Fruit fly (Drosophila melanogaster) whole organism, embryonic: ENCODE data around the gene CG10214.
A peak's percentile ranks its signal among the peaks of the same experiment; 100 is the strongest.

ENCODE experiments used
- Atf3 ChIP-seq: fragments of 200-800 bp; sonication (Bioruptor generic); optimal IDR thresholded peaks from 3 replicates; lab custom pipeline; 2016; ENCODE audit warnings: missing biosample characterization, missing genetic modification characterization
- Atf6 ChIP-seq: fragments of 200-800 bp; sonication (Bioruptor generic); IDR thresholded peaks from 2 replicates; pipeline ENCODE4 v1.3.6; 2022; ENCODE audit warnings: missing biosample characterization, missing genetic modification characterization
- CG10274 ChIP-seq: fragments of 200-800 bp; sonication (Bioruptor generic); optimal IDR thresholded peaks from 3 replicates; lab custom pipeline; 2017; ENCODE audit warnings: missing biosample characterization, mild to moderate bottlenecking, missing genetic modification characterization
- CG10462 ChIP-seq: fragments of 200-800 bp; sonication (Bioruptor generic); optimal IDR thresholded peaks from 2 replicates; lab custom pipeline; 2016; ENCODE audit warnings: missing biosample characterization, missing genetic modification characterization
- CG12769 ChIP-seq: fragments of 200-800 bp; sonication (Bioruptor generic); optimal IDR thresholded peaks from 2 replicates; lab custom pipeline; 2019; ENCODE audit warnings: missing biosample characterization, mild to moderate bottlenecking, missing genetic modification characterization, moderate library complexity
- CG12942 ChIP-seq: fragments of 200-800 bp; sonication (Bioruptor generic); optimal IDR thresholded peaks from 3 replicates; lab custom pipeline; 2016; ENCODE audit warnings: missing biosample characterization, missing genetic modification characterization
- CG13775 ChIP-seq: fragments of 200-800 bp; sonication (Bioruptor generic); optimal IDR thresholded peaks from 3 replicates; lab custom pipeline; 2017; ENCODE audit warnings: missing biosample characterization, mild to moderate bottlenecking, missing genetic modification characterization
- CG1603 ChIP-seq: fragments of 200-800 bp; sonication (Bioruptor generic); optimal IDR thresholded peaks from 2 replicates; lab custom pipeline; 2019; ENCODE audit warnings: missing biosample characterization, mild to moderate bottlenecking, missing genetic modification characterization, moderate library complexity
- CG1647 ChIP-seq: fragments of 200-800 bp; sonication (Bioruptor generic); optimal IDR thresholded peaks from 3 replicates; lab custom pipeline; 2016; ENCODE audit warnings: missing biosample characterization, missing genetic modification characterization
- CG18262 ChIP-seq: fragments of 200-800 bp; optimal IDR thresholded peaks from 3 replicates; lab custom pipeline; 2019; ENCODE audit warnings: missing biosample characterization, mild to moderate bottlenecking, missing genetic modification characterization, moderate library complexity
- CG2678 ChIP-seq: fragments of 200-800 bp; sonication (Bioruptor generic); optimal IDR thresholded peaks from 3 replicates; lab custom pipeline; 2019; ENCODE audit warnings: missing biosample characterization, mild to moderate bottlenecking, missing genetic modification characterization, moderate library complexity
- CG3281 ChIP-seq: fragments of 200-800 bp; sonication (Bioruptor generic); optimal IDR thresholded peaks from 3 replicates; lab custom pipeline; 2017; ENCODE audit warnings: missing biosample characterization, mild to moderate bottlenecking, missing genetic modification characterization
- CG42726 ChIP-seq: fragments of 200-800 bp; sonication (Bioruptor generic); IDR thresholded peaks from 2 replicates; pipeline ENCODE4 v1.3.6; 2022; ENCODE audit warnings: missing biosample characterization, missing genetic modification characterization; ENCODE audit not compliant: partially characterized antibody
- CG4328 ChIP-seq: fragments of 200-800 bp; sonication (Bioruptor generic); optimal IDR thresholded peaks from 3 replicates; lab custom pipeline; 2017; ENCODE audit warnings: missing biosample characterization, missing genetic modification reagents, missing genetic modification characterization
- CG4730 ChIP-seq: fragments of 200-800 bp; sonication (Bioruptor generic); IDR thresholded peaks from 2 replicates; pipeline ENCODE4 v1.3.6; 2022; ENCODE audit warnings: missing biosample characterization, missing genetic modification characterization
- CG5180 ChIP-seq: fragments of 200-800 bp; sonication (Bioruptor generic); optimal IDR thresholded peaks from 3 replicates; lab custom pipeline; 2017; ENCODE audit warnings: missing biosample characterization, missing genetic modification characterization, mild to moderate bottlenecking, moderate library complexity, missing genetic modification reagents
- CG6254 ChIP-seq: fragments of 200-800 bp; sonication (Bioruptor generic); optimal IDR thresholded peaks from 3 replicates; lab custom pipeline; 2017; ENCODE audit warnings: mild to moderate bottlenecking, missing biosample characterization, missing genetic modification reagents, missing genetic modification characterization
- CG7372 ChIP-seq: fragments of 200-800 bp; sonication (Bioruptor generic); IDR thresholded peaks from 2 replicates; pipeline ENCODE4 v1.3.6; 2022; ENCODE audit warnings: missing biosample characterization, missing genetic modification characterization
- CG7786 ChIP-seq: fragments of 200-800 bp; sonication (Bioruptor generic); optimal IDR thresholded peaks from 2 replicates; lab custom pipeline; 2016; ENCODE audit warnings: missing biosample characterization, missing genetic modification characterization
- CG8359 ChIP-seq: fragments of 200-800 bp; sonication (Bioruptor generic); optimal IDR thresholded peaks from 2 replicates; lab custom pipeline; 2017; ENCODE audit warnings: missing biosample characterization, mild to moderate bottlenecking, missing genetic modification characterization, borderline replicate concordance
- CG9609 ChIP-seq: fragments of 200-800 bp; sonication (Bioruptor generic); optimal IDR thresholded peaks from 3 replicates; lab custom pipeline; 2016; ENCODE audit warnings: missing biosample characterization, missing genetic modification characterization
- D19A ChIP-seq: fragments of 200-800 bp; optimal IDR thresholded peaks from 3 replicates; lab custom pipeline; 2019; ENCODE audit warnings: missing biosample characterization, mild to moderate bottlenecking, missing genetic modification characterization, moderate library complexity
- Fer1 ChIP-seq: fragments of 200-800 bp; sonication (Bioruptor generic); optimal IDR thresholded peaks from 2 replicates; lab custom pipeline; 2017; ENCODE audit warnings: missing biosample characterization, mild to moderate bottlenecking, missing genetic modification characterization
- Hmr ChIP-seq: fragments of 200-800 bp; sonication (Bioruptor generic); optimal IDR thresholded peaks from 3 replicates; lab custom pipeline; 2017; ENCODE audit warnings: mild to moderate bottlenecking, missing biosample characterization, missing genetic modification reagents, missing genetic modification characterization
- Hr39 ChIP-seq: fragments of >200 bp; optimal IDR thresholded peaks from 2 replicates; lab custom pipeline; 2017
- Side ChIP-seq: fragments of 200-800 bp; sonication (Bioruptor generic); optimal IDR thresholded peaks from 2 replicates; lab custom pipeline; 2016; ENCODE audit warnings: missing biosample characterization, missing genetic modification characterization
- Vsx1 ChIP-seq: fragments of 200-800 bp; sonication (Bioruptor generic); optimal IDR thresholded peaks from 2 replicates; lab custom pipeline; 2017; ENCODE audit warnings: missing biosample characterization, mild to moderate bottlenecking, missing genetic modification characterization, missing genetic modification reagents
- cato ChIP-seq: fragments of 200-800 bp; sonication (Bioruptor generic); optimal IDR thresholded peaks from 2 replicates; lab custom pipeline; 2016; ENCODE audit warnings: missing biosample characterization, missing genetic modification characterization, borderline replicate concordance
- crc ChIP-seq: fragments of 200-800 bp; sonication (Bioruptor generic); optimal IDR thresholded peaks from 2 replicates; lab custom pipeline; 2016; ENCODE audit warnings: missing biosample characterization, missing genetic modification characterization
- dpn ChIP-seq, 2 experiments: fragments of 200-800 bp; sonication (Bioruptor generic); optimal IDR thresholded peaks; 3 replicates each; lab custom pipeline; 2016; ENCODE audit warnings: missing biosample characterization in 2 of 2, missing genetic modification characterization in 2 of 2
- fd102C ChIP-seq: fragments of 200-800 bp; sonication (Bioruptor generic); optimal IDR thresholded peaks from 2 replicates; lab custom pipeline; 2018; ENCODE audit warnings: missing biosample characterization, mild to moderate bottlenecking, missing genetic modification characterization, moderate library complexity
- fd96Cb ChIP-seq: fragments of 200-800 bp; sonication (Bioruptor generic); optimal IDR thresholded peaks from 2 replicates; lab custom pipeline; 2018; ENCODE audit warnings: missing biosample characterization, mild to moderate bottlenecking, missing genetic modification characterization, moderate library complexity
- gce ChIP-seq: fragments of 200-800 bp; sonication (Bioruptor generic); IDR thresholded peaks from 3 replicates; pipeline ENCODE4 v1.3.6; 2022; ENCODE audit warnings: missing biosample characterization, missing genetic modification characterization
- grn ChIP-seq: fragments of 200-800 bp; sonication (Bioruptor generic); optimal IDR thresholded peaks from 3 replicates; lab custom pipeline; 2017; ENCODE audit warnings: missing biosample characterization, missing genetic modification characterization
- her ChIP-seq: fragments of 200-800 bp; sonication (Bioruptor generic); optimal IDR thresholded peaks from 2 replicates; lab custom pipeline; 2016; ENCODE audit warnings: missing biosample characterization, missing genetic modification characterization
- insv ChIP-seq, 2 experiments: fragments of 200-800 bp; sonication (Bioruptor generic); optimal IDR thresholded peaks; 3 replicates each; lab custom pipeline; 2016 to 2018; ENCODE audit warnings: missing biosample characterization in 2 of 2, missing genetic modification characterization in 2 of 2
- jumu ChIP-seq: fragments of 200-800 bp; sonication (Bioruptor generic); optimal IDR thresholded peaks from 3 replicates; lab custom pipeline; 2016; ENCODE audit warnings: missing biosample characterization, missing genetic modification characterization
- kay ChIP-seq: fragments of 200-800 bp; sonication (Bioruptor generic); optimal IDR thresholded peaks from 2 replicates; lab custom pipeline; 2016; ENCODE audit warnings: missing biosample characterization, missing genetic modification characterization
- lov ChIP-seq, 2 experiments: fragments of 200-800 bp in 1 of 2; fragments of >200 bp in 1 of 2; sonication (Bioruptor generic) in 1 of 2; IDR thresholded peaks in 1 of 2; optimal IDR thresholded peaks in 1 of 2; 2 replicates in 1 of 2; 3 replicates in 1 of 2; pipeline versions ENCODE4 v1.3.6 to Lab custom; 2017 to 2022; ENCODE audit warnings: missing biosample characterization in 1 of 2, missing genetic modification characterization in 1 of 2
- mld ChIP-seq: fragments of 200-800 bp; sonication (Bioruptor generic); IDR thresholded peaks from 3 replicates; pipeline ENCODE4 v1.3.6; 2022; ENCODE audit warnings: missing biosample characterization, missing genetic modification characterization; ENCODE audit not compliant: partially characterized antibody
- p53 ChIP-seq: fragments of 200-800 bp; sonication (Bioruptor generic); optimal IDR thresholded peaks from 2 replicates; lab custom pipeline; 2016; ENCODE audit warnings: missing biosample characterization, missing genetic modification characterization
- pho ChIP-seq: fragments of 200-800 bp; sonication (Bioruptor generic); optimal IDR thresholded peaks from 2 replicates; lab custom pipeline; 2016; ENCODE audit warnings: missing biosample characterization, missing genetic modification characterization
- rib ChIP-seq: fragments of 200-800 bp; sonication (Bioruptor generic); IDR thresholded peaks from 2 replicates; pipeline ENCODE4 v1.3.6; 2022; ENCODE audit warnings: missing biosample characterization, missing genetic modification characterization
- sob ChIP-seq: fragments of 200-800 bp; sonication (Bioruptor generic); IDR thresholded peaks from 2 replicates; pipeline ENCODE4 v1.3.6; 2022; ENCODE audit warnings: missing biosample characterization, missing genetic modification characterization
- sqz ChIP-seq: fragments of 200-800 bp; sonication (Bioruptor generic); optimal IDR thresholded peaks from 3 replicates; lab custom pipeline; 2018; ENCODE audit warnings: missing biosample characterization, mild to moderate bottlenecking, missing genetic modification characterization
- trh ChIP-seq: fragments of 200-800 bp; sonication (Bioruptor generic); optimal IDR thresholded peaks from 2 replicates; lab custom pipeline; 2016; ENCODE audit warnings: missing biosample characterization, missing genetic modification characterization
- wor ChIP-seq: fragments of 200-800 bp; sonication (Bioruptor generic); IDR thresholded peaks from 2 replicates; pipeline ENCODE4 v1.3.6; 2022; ENCODE audit warnings: missing biosample characterization, missing genetic modification characterization
- z ChIP-seq: fragments of 200-800 bp; sonication (Bioruptor generic); IDR thresholded peaks from 3 replicates; pipeline ENCODE4 v1.3.6; 2022; ENCODE audit warnings: missing biosample characterization, missing genetic modification characterization

The CG10214 gene

dm6 chr3R:23725711-23726349 is 41.5 kb downstream of the CG10214 start (continued):
- TF ChIP-seq D19A (tag; lab: Kevin White, UChicago) (peak; percentile 38), CG5180 (GFP tag; lab: Kevin White, UChicago) (peak; percentile 36), CG2678 (tag; lab: Kevin White, UChicago) (peak; percentile 46), CG13775 (GFP tag; lab: Kevin White, UChicago) (peak; percentile 11), CG18262 (no peak), sob (GFP tag; lab: Robert Waterston, UW) (peak; percentile 63; the same call in 1 of the 2 replicates), CG12769 (tag; lab: Kevin White, UChicago) (peak; percentile 55), pho (GFP tag; lab: Kevin White, UChicago) (peak; percentile 2), sqz (peak; percentile 78), CG3281 (GFP tag; lab: Kevin White, UChicago) (peak; percentile 33), crc (GFP tag; lab: Kevin White, UChicago) (no peak), CG7372 (GFP tag; lab: Robert Waterston, UW) (peak; percentile 49; the same call in 1 of the 2 replicates)

dm6 chr3R:23724843-23725506 is 42.3 kb downstream of the CG10214 start:
- TF ChIP-seq CG7786 (GFP tag; lab: Kevin White, UChicago), result no peak
- no peak for TF ChIP-seq CG9609 (GFP tag; lab: Kevin White, UChicago)
- TF ChIP-seq wor (GFP tag; lab: Robert Waterston, UW), result no peak
- no peak for TF ChIP-seq CG6254 (GFP tag; lab: Kevin White, UChicago)
- no peak for TF ChIP-seq mld
- 0 out of 2 replicates have a peak, but pooled peaks have one; percentile 31 for TF ChIP-seq Atf6 (GFP tag; lab: Robert Waterston, UW)
- peak; percentile 30 for TF ChIP-seq Vsx1 (GFP tag; lab: Kevin White, UChicago)
- no peak for TF ChIP-seq CG12942 (GFP tag; lab: Kevin White, UChicago)
- no peak for TF ChIP-seq p53 (GFP tag; lab: Kevin White, UChicago)
- no peak for TF ChIP-seq CG10462 (GFP tag; lab: Kevin White, UChicago)
- TF ChIP-seq cato, result no peak
- no peak for TF ChIP-seq Atf3 (GFP tag; lab: Kevin White, UChicago)
- no peak for TF ChIP-seq fd96Cb (tag; lab: Kevin White, UChicago)
- no peak for TF ChIP-seq CG42726
- no peak for TF ChIP-seq CG1603 (tag; lab: Kevin White, UChicago)
- TF ChIP-seq CG10274 (GFP tag; lab: Kevin White, UChicago), result no peak
- no peak for TF ChIP-seq fd102C (GFP tag; lab: Kevin White, UChicago)
- TF ChIP-seq Fer1 (GFP tag; lab: Kevin White, UChicago), result no peak
- TF ChIP-seq jumu (GFP tag; lab: Kevin White, UChicago), result no peak
- TF ChIP-seq Hr39 (lab: Kevin White, UChicago), result no peak
- no peak for TF ChIP-seq CG1647 (GFP tag; lab: Kevin White, UChicago)
- peak; percentile 70; the same call in 1 of the 2 replicates for TF ChIP-seq rib (GFP tag; lab: Robert Waterston, UW)
- TF ChIP-seq kay, result no peak
- TF ChIP-seq z (GFP tag; lab: Robert Waterston, UW), result no peak
- TF ChIP-seq Side, result no peak
- TF ChIP-seq CG4730 (GFP tag; lab: Robert Waterston, UW), result no peak
- no peak for TF ChIP-seq CG8359 (GFP tag; lab: Kevin White, UChicago)
- TF ChIP-seq Hmr (GFP tag; lab: Kevin White, UChicago), result peak; percentile 23
- no peak for TF ChIP-seq trh
- no peak for TF ChIP-seq dpn (GFP tag; optimal IDR thresholded peaks at IDR 0.05; lab: Kevin White, UChicago)
- TF ChIP-seq gce (GFP tag; lab: Robert Waterston, UW), result no peak
- no peak for TF ChIP-seq her
- no peak for TF ChIP-seq CG4328 (GFP tag; lab: Kevin White, UChicago)
- no peak for TF ChIP-seq insv (GFP tag; optimal IDR thresholded peaks at IDR 0.05; lab: Kevin White, UChicago)
- TF ChIP-seq grn, result peak; percentile 73
- TF ChIP-seq lov (optimal IDR thresholded peaks at IDR 0.05; lab: Kevin White, UChicago), result no peak
- TF ChIP-seq lov (GFP tag; IDR thresholded peaks at IDR 0.05; lab: Robert Waterston, UW), result no peak
